Worm (Caenorhabditis elegans): Measurements from ENCODE around the gene F55B11.2.

The F55B11.2 gene

ce11 chrIV:14417128-14417527 is 6.0 kb downstream of the F55B11.2 start, which contains the start of gene F55B11.6:
Gene F55B11.6 (minus strand): TSS chrIV:14417228.
- TF ChIP-seq W03F9.2 (tag; optimal IDR thresholded peaks at IDR 0.05) (no peak), him-1 (tag; optimal IDR thresholded peaks at IDR 0.05) (no peak), dao-5 (tag; optimal IDR thresholded peaks at IDR 0.05) (no peak)

ce11 chrIV:14414200-14414599 is 8.9 kb downstream of the F55B11.2 start:
- TF ChIP-seq dao-5 (tag; optimal IDR thresholded peaks at IDR 0.05) (no peak), W03F9.2 (tag; optimal IDR thresholded peaks at IDR 0.05) (no peak)

DNA sequence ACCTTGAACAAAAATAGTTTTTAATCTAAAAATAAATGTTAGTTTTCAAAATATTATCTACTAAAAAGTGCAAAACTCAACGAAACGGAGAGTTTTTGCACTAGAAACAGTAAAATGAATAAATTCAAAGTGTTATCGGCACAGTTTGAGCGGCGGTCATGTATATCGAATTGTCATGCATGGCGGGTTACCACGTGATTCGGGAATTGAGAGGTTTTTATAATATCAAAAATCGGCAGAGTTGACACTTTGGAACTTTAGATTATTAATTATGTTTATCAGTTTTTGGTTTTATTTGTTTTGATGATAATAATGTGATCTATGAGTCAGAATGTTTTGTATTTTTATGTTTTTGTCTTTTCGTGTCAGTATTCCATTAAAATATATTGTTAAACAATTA is 9.7 kb downstream of the F55B11.2 start:
- TF ChIP-seq him-1 (tag; optimal IDR thresholded peaks at IDR 0.05) (no peak), W03F9.2 (tag; optimal IDR thresholded peaks at IDR 0.05) (no peak), dao-5 (tag; optimal IDR thresholded peaks at IDR 0.05) (no peak)

DNA sequence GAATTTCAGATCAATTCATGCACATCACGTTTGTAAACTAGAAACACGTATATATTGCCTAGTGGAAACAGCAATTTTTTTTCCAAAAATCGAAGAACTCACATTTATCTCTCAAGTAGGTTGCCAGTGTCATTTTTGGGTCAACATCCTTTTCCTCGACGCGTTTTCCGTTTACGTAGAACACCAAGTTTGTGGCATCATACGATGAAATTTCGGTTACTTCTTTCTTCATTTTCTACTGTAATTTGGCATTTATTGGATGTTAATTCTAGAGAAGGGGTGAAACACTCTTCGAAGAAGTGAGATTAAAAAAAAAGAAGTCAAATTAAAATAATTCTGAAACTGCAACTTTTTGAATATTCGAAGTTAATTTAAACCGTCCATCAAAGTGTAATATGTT is 10.4 kb downstream of the F55B11.2 start, which contains the start of gene xdh-1:
Gene xdh-1 (minus strand): TSS at position 240 of the 400 bp plus-strand sequence.
- TF ChIP-seq him-1 (tag; optimal IDR thresholded peaks at IDR 0.05) (no peak), dao-5 (tag; optimal IDR thresholded peaks at IDR 0.05) (no peak), W03F9.2 (tag; optimal IDR thresholded peaks at IDR 0.05) (no peak)

- TF ChIP-seq him-1 (tag; optimal IDR thresholded peaks at IDR 0.05) (no peak), W03F9.2 (tag; optimal IDR thresholded peaks at IDR 0.05) (no peak), dao-5 (tag; optimal IDR thresholded peaks at IDR 0.05) (no peak)
These were observed 14.5 kb downstream of the F55B11.2 start for ce11 chrIV:14408569-14408968.

- TF ChIP-seq him-1 (tag; optimal IDR thresholded peaks at IDR 0.05) (no peak), dao-5 (tag; optimal IDR thresholded peaks at IDR 0.05) (no peak), W03F9.2 (tag; optimal IDR thresholded peaks at IDR 0.05) (no peak)
These were observed 27.6 kb downstream of the F55B11.2 start for ce11 chrIV:14395531-14395930.

ce11 chrIV:14394812-14395211 is 28.3 kb downstream of the F55B11.2 start:
- no peak for TF ChIP-seq W03F9.2 (tag; optimal IDR thresholded peaks at IDR 0.05)
- TF ChIP-seq dao-5 (tag; optimal IDR thresholded peaks at IDR 0.05) = no peak
- TF ChIP-seq him-1 (tag; optimal IDR thresholded peaks at IDR 0.05) = no peak

DNA sequence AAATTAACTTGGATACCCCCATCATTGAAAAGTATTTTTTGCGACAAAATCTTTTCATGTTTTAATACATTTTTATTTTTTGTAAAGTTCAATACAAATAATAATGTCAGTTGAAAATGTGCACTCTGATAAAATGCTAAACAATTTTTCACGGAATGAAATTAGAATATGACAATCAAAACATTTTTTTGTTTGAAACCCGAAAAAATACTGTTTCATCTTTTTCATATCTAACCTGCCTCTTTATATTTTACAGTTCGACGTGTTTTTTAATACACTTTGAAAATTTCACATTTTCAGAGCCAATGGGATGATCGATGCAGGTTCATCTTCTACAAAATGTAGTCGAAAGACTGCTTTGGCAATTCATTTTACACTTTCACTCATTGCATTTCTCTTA is 29.3 kb downstream of the F55B11.2 start, which contains the start of gene clc-8:
Gene clc-8 (plus strand): TSS at position 301 of the 400 bp plus-strand sequence.
- no peak for TF ChIP-seq W03F9.2 (tag; optimal IDR thresholded peaks at IDR 0.05)
- TF ChIP-seq dao-5 (tag; optimal IDR thresholded peaks at IDR 0.05) = no peak
- TF ChIP-seq him-1 (tag; optimal IDR thresholded peaks at IDR 0.05) = no peak

DNA sequence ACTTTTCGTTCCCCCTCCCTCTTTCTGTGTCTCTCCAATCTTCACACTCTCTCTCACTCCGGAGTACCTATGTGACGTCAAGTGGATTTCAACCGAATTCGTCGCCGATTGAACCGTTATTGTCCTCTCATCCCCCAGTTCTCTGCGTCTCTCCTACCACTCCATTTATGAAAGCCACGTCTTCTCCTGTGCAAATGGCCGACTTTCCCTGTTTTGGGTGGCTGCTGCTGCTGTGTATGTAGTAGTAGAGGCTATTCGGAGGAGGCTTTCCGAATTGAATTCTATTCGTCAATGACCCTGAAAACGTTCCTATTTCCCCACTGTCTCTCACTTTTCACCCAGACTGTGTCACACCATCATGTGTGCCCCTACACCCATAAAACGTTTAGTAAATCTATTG is 31.3 kb downstream of the F55B11.2 start:
- TF ChIP-seq dao-5 (tag; optimal IDR thresholded peaks at IDR 0.05) (no peak), W03F9.2 (tag; optimal IDR thresholded peaks at IDR 0.05) (no peak), him-1 (tag; optimal IDR thresholded peaks at IDR 0.05) (no peak)

ce11 chrIV:14391268-14391667 is 31.8 kb downstream of the F55B11.2 start:
- TF ChIP-seq W03F9.2 (tag; optimal IDR thresholded peaks at IDR 0.05) = no peak
- no peak for TF ChIP-seq him-1 (tag; optimal IDR thresholded peaks at IDR 0.05)
- no peak for TF ChIP-seq dao-5 (tag; optimal IDR thresholded peaks at IDR 0.05)

ce11 chrIV:14390023-14390614 is 33.0 kb downstream of the F55B11.2 start:
- TF ChIP-seq dao-5 (tag; optimal IDR thresholded peaks at IDR 0.05) (no peak), him-1 (tag; optimal IDR thresholded peaks at IDR 0.05) (no peak), W03F9.2 (tag; optimal IDR thresholded peaks at IDR 0.05) (no peak)

DNA sequence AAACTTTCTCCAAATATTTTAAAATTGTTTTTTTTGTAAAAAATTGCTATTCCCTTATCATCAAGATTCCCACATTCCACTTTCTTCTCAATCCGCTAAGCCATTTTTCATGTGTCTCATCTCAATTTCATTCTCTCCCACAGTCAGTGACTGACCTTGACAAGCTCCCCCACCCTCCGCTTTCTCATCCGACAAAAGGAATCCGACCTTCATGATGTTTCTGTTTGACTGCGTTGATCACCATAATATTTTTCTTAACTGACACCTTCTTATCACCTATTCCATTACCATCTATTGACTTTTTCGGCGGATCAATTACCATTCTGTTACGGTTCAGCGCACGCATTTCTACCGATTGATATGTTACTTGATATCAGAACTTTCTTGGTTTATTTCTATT is 34.0 kb downstream of the F55B11.2 start:
- TF ChIP-seq W03F9.2 (tag; optimal IDR thresholded peaks at IDR 0.05) = no peak
- no peak for TF ChIP-seq him-1 (tag; optimal IDR thresholded peaks at IDR 0.05)
- TF ChIP-seq dao-5 (tag; optimal IDR thresholded peaks at IDR 0.05) = no peak

DNA sequence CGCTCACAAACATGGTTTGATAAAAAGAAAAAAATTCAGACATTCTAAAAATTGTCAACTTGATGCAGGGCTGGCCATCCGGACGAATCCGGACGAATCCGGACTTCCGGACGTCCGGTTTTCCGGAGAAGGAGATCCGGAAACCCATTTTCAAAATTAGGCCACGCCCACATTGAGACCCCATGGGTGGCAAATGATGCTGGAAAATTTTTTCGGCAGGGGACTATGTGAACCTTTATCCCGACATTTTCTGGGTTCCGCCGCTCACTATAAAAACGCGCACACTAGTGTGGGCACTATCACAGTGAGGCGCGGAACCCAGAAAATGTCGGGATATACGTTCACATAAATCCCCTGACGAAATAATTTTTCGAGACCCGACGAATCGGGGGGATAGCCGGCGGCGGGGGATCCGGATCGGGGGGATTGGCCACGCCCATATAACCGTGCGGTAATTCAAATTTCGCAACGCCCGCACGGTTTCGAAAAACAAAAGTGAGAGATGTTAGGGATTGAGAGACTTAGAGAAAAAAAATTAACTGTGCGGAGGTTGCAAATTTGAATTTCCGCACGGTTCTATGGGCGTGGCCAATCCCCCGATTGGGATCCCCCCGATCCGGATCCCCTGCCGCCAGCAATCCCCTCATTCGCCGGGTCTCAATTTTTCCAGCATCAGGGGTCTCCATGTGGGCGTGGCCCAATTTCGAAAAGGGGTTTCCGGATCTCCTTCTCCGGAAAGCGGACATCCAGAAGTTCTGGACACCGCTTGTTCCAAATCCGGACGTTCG is 35.1 kb downstream of the F55B11.2 start:
- TF ChIP-seq dao-5 (tag; optimal IDR thresholded peaks at IDR 0.05) (no peak), him-1 (tag; optimal IDR thresholded peaks at IDR 0.05) (no peak), W03F9.2 (tag; optimal IDR thresholded peaks at IDR 0.05) (no peak)

DNA sequence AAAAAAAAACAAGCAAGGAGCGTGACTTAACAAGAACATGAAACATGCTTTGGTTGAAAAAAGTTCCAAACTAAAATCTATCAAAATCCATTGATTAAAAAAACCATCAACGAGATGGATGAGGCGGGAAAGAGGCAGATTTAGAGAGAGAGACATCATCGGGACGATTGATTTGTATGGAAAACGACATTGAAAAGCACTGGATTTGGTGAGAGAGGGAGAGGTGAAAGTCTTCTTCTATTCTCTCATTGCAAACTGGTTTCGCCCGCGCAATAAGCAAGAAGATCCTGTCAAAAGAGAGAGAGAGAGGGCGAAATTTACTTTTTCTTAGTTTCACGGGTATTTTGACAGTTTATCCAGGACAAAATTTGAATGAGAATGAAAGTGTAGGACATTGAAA is 38.0 kb downstream of the F55B11.2 start:
- TF ChIP-seq him-1 (tag; optimal IDR thresholded peaks at IDR 0.05) = no peak
- no peak for TF ChIP-seq W03F9.2 (tag; optimal IDR thresholded peaks at IDR 0.05)
- no peak for TF ChIP-seq dao-5 (tag; optimal IDR thresholded peaks at IDR 0.05)
